Fruit fly (Drosophila melanogaster) whole organism, pupa: Measurements from ENCODE around the gene CG6511.

Experiments used
- CG10348 ChIP-seq: fragments of 200-800 bp; sonication (Bioruptor generic); IDR thresholded peaks from 2 replicates; pipeline ENCODE4 v1.3.6; 2022; ENCODE audit warnings: missing biosample characterization, missing genetic modification characterization
- CG12605 ChIP-seq: fragments of 200-800 bp; sonication (Bioruptor generic); IDR thresholded peaks from 2 replicates; pipeline ENCODE4 v1.3.6; 2022; ENCODE audit warnings: missing biosample characterization, missing genetic modification characterization
- CG13204 ChIP-seq: fragments of 200-800 bp; sonication (Bioruptor generic); optimal IDR thresholded peaks from 2 replicates; lab custom pipeline; 2018; ENCODE audit warnings: missing biosample characterization, mild to moderate bottlenecking, missing genetic modification characterization, moderate library complexity
- CG14655 ChIP-seq: fragments of 200-800 bp; sonication (Bioruptor generic); optimal IDR thresholded peaks from 3 replicates; lab custom pipeline; 2017; ENCODE audit warnings: mild to moderate bottlenecking, missing biosample characterization, missing genetic modification reagents, missing genetic modification characterization
- CG15710 ChIP-seq: fragments of 200-800 bp; sonication (Bioruptor generic); optimal IDR thresholded peaks from 2 replicates; lab custom pipeline; 2018; ENCODE audit warnings: missing biosample characterization, mild to moderate bottlenecking, missing genetic modification characterization, moderate library complexity
- CG17806 ChIP-seq: fragments of 200-800 bp; sonication (Bioruptor generic); optimal IDR thresholded peaks from 2 replicates; lab custom pipeline; 2018; ENCODE audit warnings: missing biosample characterization, mild to moderate bottlenecking, missing genetic modification characterization, moderate library complexity
- CG32121 ChIP-seq: fragments of 200-800 bp; sonication (Bioruptor generic); IDR thresholded peaks from 2 replicates; pipeline ENCODE4 v1.3.6; 2022; ENCODE audit warnings: missing biosample characterization, missing genetic modification characterization
- CG34367 ChIP-seq: fragments of 200-800 bp; sonication (Bioruptor generic); optimal IDR thresholded peaks from 2 replicates; lab custom pipeline; 2018; ENCODE audit warnings: missing biosample characterization, mild to moderate bottlenecking, missing genetic modification characterization
- CG4496 ChIP-seq: fragments of 200-800 bp; sonication (Bioruptor generic); IDR thresholded peaks from 3 replicates; pipeline ENCODE4 v1.3.6; 2022; ENCODE audit warnings: missing biosample characterization, missing genetic modification characterization
- CG8159 ChIP-seq: fragments of 200-800 bp; sonication (Bioruptor generic); optimal IDR thresholded peaks from 3 replicates; lab custom pipeline; 2018; ENCODE audit warnings: missing biosample characterization, mild to moderate bottlenecking, missing genetic modification characterization, moderate library complexity
- CG8301 ChIP-seq: fragments of 200-800 bp; sonication (Bioruptor generic); optimal IDR thresholded peaks from 2 replicates; lab custom pipeline; 2018; ENCODE audit warnings: missing biosample characterization, mild to moderate bottlenecking, missing genetic modification characterization
- CG9948 ChIP-seq: fragments of 200-800 bp; sonication (Bioruptor generic); optimal IDR thresholded peaks from 2 replicates; lab custom pipeline; 2018; ENCODE audit warnings: missing biosample characterization, mild to moderate bottlenecking, missing genetic modification characterization, moderate library complexity
- D1 ChIP-seq: fragments of 200-800 bp; sonication (Bioruptor generic); optimal IDR thresholded peaks from 2 replicates; lab custom pipeline; 2018; ENCODE audit warnings: missing biosample characterization, mild to moderate bottlenecking, missing genetic modification characterization, moderate library complexity
- EcR ChIP-seq: fragments of 200-800 bp; sonication (Bioruptor generic); optimal IDR thresholded peaks from 3 replicates; lab custom pipeline; 2019; ENCODE audit warnings: missing biosample characterization, missing genetic modification characterization, mild to moderate bottlenecking, moderate library complexity, missing genetic modification reagents
- Ets98B ChIP-seq: fragments of 200-800 bp; sonication (Bioruptor generic); IDR thresholded peaks from 2 replicates; pipeline ENCODE4 v1.3.6; 2022; ENCODE audit warnings: missing biosample characterization, missing genetic modification characterization
- Pif1A ChIP-seq: fragments of 200-800 bp; sonication (Bioruptor generic); optimal IDR thresholded peaks from 3 replicates; lab custom pipeline; 2016; ENCODE audit warnings: missing biosample characterization, missing genetic modification characterization
- Pif1B ChIP-seq: fragments of 200-800 bp; sonication (Bioruptor generic); optimal IDR thresholded peaks from 3 replicates; lab custom pipeline; 2016; ENCODE audit warnings: missing biosample characterization, missing genetic modification characterization
- Snoo ChIP-seq: fragments of 200-800 bp; sonication (Bioruptor generic); optimal IDR thresholded peaks from 3 replicates; lab custom pipeline; 2017; ENCODE audit warnings: missing biosample characterization, mild to moderate bottlenecking, missing genetic modification characterization, inconsistent platforms
- fd96Ca ChIP-seq: fragments of 200-800 bp; sonication (Bioruptor generic); IDR thresholded peaks from 3 replicates; pipeline ENCODE4 v1.3.6; 2022; ENCODE audit warnings: missing biosample characterization, missing genetic modification characterization
- gl ChIP-seq: fragments of 200-800 bp; sonication (Bioruptor generic); optimal IDR thresholded peaks from 2 replicates; lab custom pipeline; 2018; ENCODE audit warnings: missing biosample characterization, mild to moderate bottlenecking, missing genetic modification characterization
- rn ChIP-seq: fragments of 200-800 bp; sonication (Bioruptor generic); IDR thresholded peaks from 2 replicates; pipeline ENCODE4 v1.3.6; 2022; ENCODE audit warnings: missing biosample characterization, missing genetic modification characterization

Gene CG6511

DNA sequence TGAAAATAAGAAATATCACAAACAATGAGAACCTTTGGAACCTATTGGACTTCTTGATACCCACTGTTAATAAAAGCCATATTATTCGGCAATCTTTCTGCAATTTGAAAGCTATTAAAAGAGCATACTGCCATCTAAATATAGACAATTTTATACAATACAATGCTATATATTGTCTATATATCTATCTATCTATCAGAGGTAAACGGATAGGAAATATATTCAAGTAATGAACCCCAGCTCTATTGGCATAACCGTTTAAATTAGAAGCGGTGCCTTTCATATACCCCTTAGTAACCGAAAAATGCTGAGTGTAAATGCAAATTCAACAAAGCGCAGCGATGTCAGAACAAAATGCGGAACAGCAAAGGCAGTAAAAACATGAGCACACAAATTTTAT lies 42.7 kb downstream of the CG6511 start:
- no peak for TF ChIP-seq CG17806 (tag; lab: Kevin White, UChicago)
- peak; percentile 32 for TF ChIP-seq Snoo (tag; lab: Kevin White, UChicago)

DNA sequence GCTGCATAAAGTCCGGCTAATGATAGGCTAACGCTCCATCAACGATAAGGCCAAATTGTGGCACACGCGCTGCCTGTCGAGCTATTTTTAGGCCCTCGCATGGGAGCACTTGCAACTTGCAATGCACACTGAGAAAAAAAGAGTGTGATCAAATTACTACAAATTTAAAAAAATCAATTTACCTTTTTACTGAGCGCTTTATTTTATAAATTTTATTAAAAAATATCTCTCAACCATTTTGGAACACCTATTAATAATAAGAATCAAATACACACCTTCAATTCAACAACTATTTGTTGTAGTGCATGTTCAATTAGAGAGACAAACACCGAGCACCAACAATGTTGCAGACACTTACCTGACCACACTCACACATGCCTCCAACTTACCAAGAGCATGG lies 44.4 kb downstream of the CG6511 start:
- no peak for TF ChIP-seq EcR (GFP tag; lab: Kevin White, UChicago)
- TF ChIP-seq fd96Ca (GFP tag; lab: Robert Waterston, UW): peak; percentile 70
- no peak for TF ChIP-seq CG15710 (tag; lab: Kevin White, UChicago)
- peak; percentile 19 for TF ChIP-seq CG34367 (tag; lab: Kevin White, UChicago)
- peak; percentile 91 for TF ChIP-seq rn (GFP tag; lab: Robert Waterston, UW)
- TF ChIP-seq Pif1A (GFP tag; lab: Kevin White, UChicago): no peak
- TF ChIP-seq CG8159 (tag; lab: Kevin White, UChicago): no peak
- TF ChIP-seq D1 (tag; lab: Kevin White, UChicago): no peak
- peak; percentile 66 for TF ChIP-seq CG10348
- no peak for TF ChIP-seq Snoo (tag; lab: Kevin White, UChicago)
- TF ChIP-seq CG12605 (GFP tag; lab: Robert Waterston, UW): peak; percentile 96
- peak; percentile 71 for TF ChIP-seq CG17806 (tag; lab: Kevin White, UChicago)
- peak; percentile 85 for TF ChIP-seq CG8301
- TF ChIP-seq Pif1B (GFP tag; lab: Kevin White, UChicago): peak; percentile 32
- no peak for TF ChIP-seq gl
- peak; percentile 96 for TF ChIP-seq CG4496
- TF ChIP-seq Ets98B (GFP tag; lab: Robert Waterston, UW): peak; percentile 96
- no peak for TF ChIP-seq CG14655 (GFP tag; lab: Kevin White, UChicago)
- TF ChIP-seq CG9948 (tag; lab: Kevin White, UChicago): peak; percentile 66
- TF ChIP-seq CG13204 (GFP tag; lab: Kevin White, UChicago): no peak
- peak; percentile 97 for TF ChIP-seq CG32121 (GFP tag; lab: Robert Waterston, UW)

DNA sequence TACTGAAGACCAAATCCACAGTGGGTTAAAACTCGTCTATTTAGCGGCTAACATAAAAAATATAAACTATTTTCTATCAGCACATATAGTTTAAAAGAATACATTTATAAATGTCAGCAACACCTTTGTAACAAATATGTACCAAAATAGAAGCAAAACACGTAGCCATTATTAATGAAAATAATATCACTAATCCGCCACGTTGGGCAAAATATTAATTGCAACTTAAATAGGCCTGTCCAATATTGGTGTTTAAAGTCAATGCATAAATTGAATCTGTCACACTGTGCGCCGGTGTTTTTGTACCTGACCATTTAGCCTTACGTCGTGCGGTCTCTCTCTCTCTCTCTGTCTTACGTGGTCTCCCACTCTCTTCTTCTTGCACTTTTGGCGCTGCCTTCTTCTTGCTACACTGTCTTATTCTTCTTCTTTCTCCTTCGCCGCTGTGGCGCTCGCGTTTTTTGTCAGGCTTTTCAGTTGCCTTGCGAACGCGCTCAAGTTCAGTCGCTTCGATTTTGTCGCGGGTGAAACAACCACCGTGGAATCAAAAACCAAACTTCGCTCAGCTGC lies 44.9 kb downstream of the CG6511 start:
- TF ChIP-seq Snoo (tag; lab: Kevin White, UChicago): peak; percentile 94
- peak; percentile 94 for TF ChIP-seq CG13204 (GFP tag; lab: Kevin White, UChicago)
- TF ChIP-seq Pif1A (GFP tag; lab: Kevin White, UChicago): peak; percentile 94
- peak; percentile 97 for TF ChIP-seq CG34367 (tag; lab: Kevin White, UChicago)
- TF ChIP-seq CG15710 (tag; lab: Kevin White, UChicago): peak; percentile 95
- peak; percentile 95 for TF ChIP-seq CG10348
- peak; percentile 69 for TF ChIP-seq CG12605 (GFP tag; lab: Robert Waterston, UW)
- TF ChIP-seq gl: peak; percentile 84
- peak; percentile 63 for TF ChIP-seq D1 (tag; lab: Kevin White, UChicago)
- peak; percentile 98 for TF ChIP-seq fd96Ca (GFP tag; lab: Robert Waterston, UW)
- TF ChIP-seq CG17806 (tag; lab: Kevin White, UChicago): peak; percentile 90
- TF ChIP-seq CG32121 (GFP tag; lab: Robert Waterston, UW): peak; percentile 92
- TF ChIP-seq EcR (GFP tag; lab: Kevin White, UChicago): peak; percentile 48
- TF ChIP-seq rn (GFP tag; lab: Robert Waterston, UW): peak; percentile 95
- TF ChIP-seq Ets98B (GFP tag; lab: Robert Waterston, UW): peak; percentile 92
- TF ChIP-seq CG8159 (tag; lab: Kevin White, UChicago): peak; percentile 98
- TF ChIP-seq CG4496: peak; percentile 97
- peak; percentile 91 for TF ChIP-seq CG8301
- peak; percentile 99 for TF ChIP-seq CG14655 (GFP tag; lab: Kevin White, UChicago)
- peak; percentile 98 for TF ChIP-seq CG9948 (tag; lab: Kevin White, UChicago)
- peak; percentile 89 for TF ChIP-seq Pif1B (GFP tag; lab: Kevin White, UChicago)

DNA sequence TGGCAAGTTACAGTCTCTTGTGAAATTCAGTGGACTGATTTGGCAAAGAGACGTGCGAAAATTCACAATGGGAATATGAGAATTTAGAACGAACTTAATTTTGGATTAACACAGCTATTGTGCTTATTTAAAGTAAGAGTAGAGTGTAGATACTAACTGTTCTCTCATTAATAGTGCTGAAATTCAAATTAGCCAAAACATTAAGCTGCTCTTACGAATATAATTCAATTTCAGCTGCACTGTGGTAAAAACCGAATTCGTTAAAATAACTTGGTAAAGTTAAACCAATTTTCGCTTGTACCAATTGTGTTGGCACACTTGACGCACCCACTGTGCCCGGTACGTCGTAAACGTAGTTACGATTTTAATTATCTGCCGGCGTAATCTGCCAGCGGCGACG lies 46.8 kb downstream of the CG6511 start:
- no peak for TF ChIP-seq EcR (GFP tag; lab: Kevin White, UChicago)
- peak; percentile 43 for TF ChIP-seq Snoo (tag; lab: Kevin White, UChicago)
- peak; percentile 70 for TF ChIP-seq Pif1B (GFP tag; lab: Kevin White, UChicago)
- TF ChIP-seq CG15710 (tag; lab: Kevin White, UChicago): peak; percentile 71
- peak; percentile 56 for TF ChIP-seq Pif1A (GFP tag; lab: Kevin White, UChicago)
- peak; percentile 22 for TF ChIP-seq CG13204 (GFP tag; lab: Kevin White, UChicago)
- peak; percentile 16 for TF ChIP-seq D1 (tag; lab: Kevin White, UChicago)
- 0 out of 2 replicates have a peak, but pooled peaks have one; percentile 15 for TF ChIP-seq rn (GFP tag; lab: Robert Waterston, UW)
- TF ChIP-seq gl: peak; percentile 42
- TF ChIP-seq CG4496: peak; percentile 67
- peak; percentile 64 for TF ChIP-seq CG34367 (tag; lab: Kevin White, UChicago)
- peak; percentile 45 for TF ChIP-seq Ets98B (GFP tag; lab: Robert Waterston, UW)
- no peak for TF ChIP-seq CG12605 (GFP tag; lab: Robert Waterston, UW)
- peak; percentile 70 for TF ChIP-seq CG8301
- TF ChIP-seq CG32121 (GFP tag; lab: Robert Waterston, UW): peak; percentile 53; the same call in 1 of the 2 replicates
- TF ChIP-seq CG8159 (tag; lab: Kevin White, UChicago): peak; percentile 75
- peak; percentile 68 for TF ChIP-seq CG17806 (tag; lab: Kevin White, UChicago)
- peak; percentile 42; the same call in 1 of the 3 replicates for TF ChIP-seq fd96Ca (GFP tag; lab: Robert Waterston, UW)
- TF ChIP-seq CG10348: no peak
- TF ChIP-seq CG9948 (tag; lab: Kevin White, UChicago): peak; percentile 71
- peak; percentile 81 for TF ChIP-seq CG14655 (GFP tag; lab: Kevin White, UChicago)

DNA sequence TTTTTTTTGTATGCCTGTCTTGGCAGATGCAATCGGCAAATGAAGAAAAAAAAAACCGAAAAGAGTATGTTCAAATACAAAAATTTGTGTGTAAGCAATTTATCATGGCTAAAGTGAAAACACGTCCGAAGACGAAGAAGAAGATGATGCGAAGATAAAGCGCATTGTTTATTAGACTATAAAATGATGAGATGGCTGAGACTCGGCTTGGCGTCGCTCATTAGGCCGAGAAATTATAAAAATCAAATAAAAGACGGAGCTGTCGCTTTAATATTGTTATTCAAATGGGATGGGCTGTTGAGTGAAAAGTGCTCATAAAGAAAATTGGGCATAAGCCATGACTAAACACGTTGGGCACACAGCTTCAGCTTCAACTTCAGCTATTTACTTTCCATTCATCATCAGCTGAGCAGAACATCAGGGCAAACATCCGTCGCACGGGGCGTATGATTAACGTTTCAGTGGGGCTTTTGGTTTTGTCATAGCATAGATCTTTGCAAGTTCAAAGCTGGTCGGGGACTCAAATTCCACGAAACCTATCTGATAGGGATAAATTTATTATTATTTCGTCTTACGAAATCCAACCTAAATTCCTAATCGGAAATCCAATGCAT lies 49.6 kb downstream of the CG6511 start:
- TF ChIP-seq fd96Ca (GFP tag; lab: Robert Waterston, UW) (0 out of 3 replicates have a peak, but pooled peaks have one; percentile 17), CG9948 (tag; lab: Kevin White, UChicago) (no peak)
- TF ChIP-seq, all 21 proteins: peak for 1
